Worm (Caenorhabditis elegans) whole organism, early embryonic: ENCODE measurements around the gene spp-16.

ENCODE experiments used
- B0310.2 ChIP-seq: sonication (generic microtip); optimal IDR thresholded peaks from 2 replicates; lab custom pipeline; 2016; ENCODE audit warnings: mild to moderate bottlenecking, missing genetic modification characterization, missing compliant biosample characterization
- F13C5.2 ChIP-seq: sonication (generic microtip); optimal IDR thresholded peaks from 2 replicates; lab custom pipeline; 2017; ENCODE audit warnings: mild to moderate bottlenecking, missing genetic modification characterization, inconsistent platforms, missing compliant biosample characterization
- aly-1 ChIP-seq: sonication (generic microtip); optimal IDR thresholded peaks from 2 replicates; lab custom pipeline; 2016; ENCODE audit warnings: missing genetic modification characterization, missing compliant biosample characterization
- ama-1 ChIP-seq: fragments of 150-350 bp; optimal IDR thresholded peaks from 2 replicates; lab custom pipeline; 2014
- ceh-13 ChIP-seq: fragments of 200-800 bp; sonication (Bioruptor generic); optimal IDR thresholded peaks from 2 replicates; lab custom pipeline; 2018; ENCODE audit warnings: mild to moderate bottlenecking, missing genetic modification characterization, missing compliant biosample characterization
- ceh-36 ChIP-seq: sonication (generic microtip); optimal IDR thresholded peaks from 2 replicates; lab custom pipeline; 2016; ENCODE audit warnings: missing genetic modification characterization, inconsistent platforms, missing compliant biosample characterization
- ets-7 ChIP-seq: sonication (generic microtip); optimal IDR thresholded peaks from 2 replicates; lab custom pipeline; 2016; ENCODE audit warnings: missing genotype, missing genetic modification characterization, missing compliant biosample characterization
- flt-1 ChIP-seq: fragments of 200-800 bp; sonication (Bioruptor generic); IDR thresholded peaks from 2 replicates; pipeline ENCODE4 v1.3.6; 2022; ENCODE audit warnings: missing genetic modification characterization, missing compliant biosample characterization
- hmbx-1 ChIP-seq: sonication (generic microtip); optimal IDR thresholded peaks from 2 replicates; lab custom pipeline; 2016; ENCODE audit warnings: mild to moderate bottlenecking, missing genetic modification characterization, missing compliant biosample characterization
- hmg-4 ChIP-seq: fragments of 200-800 bp; sonication (Bioruptor generic); optimal IDR thresholded peaks from 2 replicates; lab custom pipeline; 2018; ENCODE audit warnings: mild to moderate bottlenecking, missing genetic modification characterization, missing compliant biosample characterization
- hnd-1 ChIP-seq: sonication (generic microtip); optimal IDR thresholded peaks from 2 replicates; lab custom pipeline; 2016; ENCODE audit warnings: missing genetic modification characterization, missing compliant biosample characterization
- pes-1 ChIP-seq: fragments of 200-800 bp; sonication (Bioruptor generic); IDR thresholded peaks from 2 replicates; pipeline ENCODE4 v1.3.6; 2022; ENCODE audit warnings: missing genetic modification reagents, missing genetic modification characterization, missing compliant biosample characterization
- scrt-1 ChIP-seq: fragments of 200-800 bp; sonication (Bioruptor generic); IDR thresholded peaks from 2 replicates; pipeline ENCODE4 v1.3.6; 2022; ENCODE audit warnings: missing genetic modification characterization, missing compliant biosample characterization
- sea-1 ChIP-seq: fragments of 200-800 bp; sonication (Bioruptor generic); conservative IDR thresholded peaks from 2 replicates; pipeline ENCODE4 v1.3.6; 2022; ENCODE audit warnings: missing genetic modification characterization, missing compliant biosample characterization
- tbx-11 ChIP-seq: fragments of 200-800 bp; sonication (Bioruptor generic); IDR thresholded peaks from 2 replicates; pipeline ENCODE4 v1.3.6; 2022; ENCODE audit warnings: missing genetic modification characterization, missing compliant biosample characterization
- tbx-37 ChIP-seq: fragments of 200-800 bp; sonication (Bioruptor generic); conservative IDR thresholded peaks from 2 replicates; pipeline ENCODE4 v1.3.6; 2022; ENCODE audit warnings: missing genetic modification reagents, missing genetic modification characterization, missing compliant biosample characterization
- tra-4 ChIP-seq: sonication (generic microtip); optimal IDR thresholded peaks from 2 replicates; lab custom pipeline; 2017; ENCODE audit warnings: missing genetic modification characterization, missing compliant biosample characterization

spp-16 gene

DNA sequence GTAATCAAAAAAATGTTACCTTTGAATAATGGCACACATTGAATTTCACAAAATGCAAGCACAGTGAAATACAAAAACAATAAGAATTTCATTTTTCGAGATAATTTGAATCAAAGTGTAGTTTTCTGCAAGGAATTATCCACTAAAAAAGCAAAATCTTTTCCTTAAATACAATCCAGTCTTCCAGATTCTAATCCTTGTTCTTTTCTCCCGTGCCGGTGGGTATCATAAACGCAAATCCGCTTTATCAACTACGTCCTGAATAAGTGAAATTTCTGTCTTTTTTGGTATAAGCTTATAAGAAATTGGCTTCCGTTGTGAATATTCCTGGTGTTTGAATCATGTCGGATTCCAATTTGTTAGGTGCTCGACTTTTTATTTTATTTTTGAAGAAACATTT is 12.9 kb downstream of the spp-16 start:
- TF ChIP-seq tbx-37 (GFP tag; lab: Robert Waterston, UW) (no peak), hnd-1 (tag; lab: Kevin White, UChicago) (no peak)

DNA sequence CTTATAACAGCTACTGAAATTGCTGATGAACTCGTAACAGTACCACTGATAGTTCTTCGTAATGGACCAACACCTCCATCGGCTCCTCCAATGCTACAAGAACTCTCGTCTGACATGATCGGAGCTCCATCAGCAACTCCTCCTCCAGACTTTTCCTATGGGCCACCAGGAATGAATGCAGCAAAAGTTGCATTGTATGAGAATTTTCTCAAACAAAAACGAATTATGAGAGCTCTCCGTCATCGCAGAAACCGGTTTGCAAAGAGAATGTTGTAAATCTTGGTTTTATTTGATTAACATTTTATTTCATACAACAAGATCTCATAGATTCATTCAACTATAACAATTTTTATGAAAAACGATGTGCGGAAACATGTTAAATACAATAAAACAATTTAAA is 13.5 kb downstream of the spp-16 start:
- TF ChIP-seq hnd-1 (tag; lab: Kevin White, UChicago): no peak
- no peak for TF ChIP-seq ama-1 (lab: Kevin White, UChicago)
- TF ChIP-seq hmg-4 (GFP tag; lab: Kevin White, UChicago): no peak
- no peak for TF ChIP-seq scrt-1
- no peak for TF ChIP-seq sea-1 (GFP tag; lab: Robert Waterston, UW)
- TF ChIP-seq ets-7 (tag; lab: Kevin White, UChicago): no peak
- TF ChIP-seq ceh-13 (GFP tag; lab: Kevin White, UChicago): no peak
- TF ChIP-seq tbx-37 (GFP tag; lab: Robert Waterston, UW): no peak
- no peak for TF ChIP-seq pes-1 (GFP tag; lab: Robert Waterston, UW)
- no peak for TF ChIP-seq ceh-36 (tag; lab: Kevin White, UChicago)
- TF ChIP-seq F13C5.2 (tag; lab: Kevin White, UChicago): no peak
- TF ChIP-seq flt-1 (GFP tag; lab: Robert Waterston, UW): no peak
- no peak for TF ChIP-seq B0310.2
- TF ChIP-seq aly-1 (tag; lab: Kevin White, UChicago): no peak
- no peak for TF ChIP-seq tbx-11 (GFP tag; lab: Robert Waterston, UW)
- TF ChIP-seq hmbx-1 (tag; lab: Kevin White, UChicago): no peak
- no peak for TF ChIP-seq tra-4 (tag; lab: Kevin White, UChicago)

DNA sequence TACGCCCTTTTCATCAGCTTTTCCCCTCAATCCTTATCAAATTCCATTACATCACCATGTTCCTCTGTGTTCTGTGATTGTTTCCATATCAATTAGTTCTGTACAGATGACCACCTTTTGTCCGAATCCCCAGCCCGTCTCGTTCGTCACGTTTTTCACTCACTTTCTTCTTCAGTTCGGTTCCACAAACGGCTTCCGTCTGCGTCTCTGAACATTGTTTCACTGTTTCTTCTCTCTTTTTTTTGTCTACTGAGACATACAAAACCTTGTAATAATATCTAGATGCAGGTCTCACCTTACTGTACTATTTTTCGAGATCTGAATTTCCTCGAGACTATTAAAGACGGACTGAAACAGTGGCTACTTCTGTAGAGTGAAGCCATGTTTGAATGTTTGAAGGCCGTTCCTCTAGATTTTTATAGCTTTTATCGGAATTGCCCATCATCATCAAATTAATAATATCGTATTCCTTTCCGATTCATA is 14.7 kb downstream of the spp-16 start, which contains the start of gene F32D8.3:
F32D8.3 (plus strand) TSS at position 433 of the 483 bp plus-strand sequence.
- TF ChIP-seq flt-1 (GFP tag; lab: Robert Waterston, UW): no peak
- TF ChIP-seq hmbx-1 (tag; lab: Kevin White, UChicago): no peak
- no peak for TF ChIP-seq ceh-36 (tag; lab: Kevin White, UChicago)
- no peak for TF ChIP-seq tra-4 (tag; lab: Kevin White, UChicago)

DNA sequence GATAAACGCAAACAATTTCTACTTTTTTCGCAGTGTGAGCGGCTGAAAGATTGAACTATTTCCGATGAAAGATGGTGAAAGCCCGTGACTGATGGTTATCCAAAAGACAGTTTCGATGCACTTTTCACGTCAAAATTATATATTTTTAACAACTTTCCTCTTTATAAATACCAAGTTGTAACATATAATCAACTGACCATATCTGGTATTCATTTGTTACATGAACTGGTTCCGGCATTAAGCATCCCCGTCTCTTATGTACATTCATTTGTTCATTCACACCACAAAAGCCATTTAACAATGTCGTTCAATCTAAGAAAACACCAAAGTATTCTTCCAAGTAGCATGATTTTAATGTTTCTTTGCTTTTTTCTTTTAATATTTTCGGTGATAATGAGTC is 17.6 kb downstream of the spp-16 start, which contains the start of gene F32D8.2:
F32D8.2 (plus strand) TSS at position 301 of the 400 bp plus-strand sequence.
- no peak for TF ChIP-seq hmbx-1 (tag; lab: Kevin White, UChicago)
- TF ChIP-seq flt-1 (GFP tag; lab: Robert Waterston, UW): no peak
- no peak for TF ChIP-seq tbx-11 (GFP tag; lab: Robert Waterston, UW)
- no peak for TF ChIP-seq ets-7 (tag; lab: Kevin White, UChicago)
- no peak for TF ChIP-seq pes-1 (GFP tag; lab: Robert Waterston, UW)
- TF ChIP-seq hnd-1 (tag; lab: Kevin White, UChicago): no peak
- TF ChIP-seq ama-1 (lab: Kevin White, UChicago): no peak
- TF ChIP-seq aly-1 (tag; lab: Kevin White, UChicago): no peak
- TF ChIP-seq scrt-1: no peak
- no peak for TF ChIP-seq sea-1 (GFP tag; lab: Robert Waterston, UW)
- no peak for TF ChIP-seq tbx-37 (GFP tag; lab: Robert Waterston, UW)
- TF ChIP-seq tra-4 (tag; lab: Kevin White, UChicago): no peak
- no peak for TF ChIP-seq ceh-36 (tag; lab: Kevin White, UChicago)
- no peak for TF ChIP-seq hmg-4 (GFP tag; lab: Kevin White, UChicago)
- no peak for TF ChIP-seq B0310.2

DNA sequence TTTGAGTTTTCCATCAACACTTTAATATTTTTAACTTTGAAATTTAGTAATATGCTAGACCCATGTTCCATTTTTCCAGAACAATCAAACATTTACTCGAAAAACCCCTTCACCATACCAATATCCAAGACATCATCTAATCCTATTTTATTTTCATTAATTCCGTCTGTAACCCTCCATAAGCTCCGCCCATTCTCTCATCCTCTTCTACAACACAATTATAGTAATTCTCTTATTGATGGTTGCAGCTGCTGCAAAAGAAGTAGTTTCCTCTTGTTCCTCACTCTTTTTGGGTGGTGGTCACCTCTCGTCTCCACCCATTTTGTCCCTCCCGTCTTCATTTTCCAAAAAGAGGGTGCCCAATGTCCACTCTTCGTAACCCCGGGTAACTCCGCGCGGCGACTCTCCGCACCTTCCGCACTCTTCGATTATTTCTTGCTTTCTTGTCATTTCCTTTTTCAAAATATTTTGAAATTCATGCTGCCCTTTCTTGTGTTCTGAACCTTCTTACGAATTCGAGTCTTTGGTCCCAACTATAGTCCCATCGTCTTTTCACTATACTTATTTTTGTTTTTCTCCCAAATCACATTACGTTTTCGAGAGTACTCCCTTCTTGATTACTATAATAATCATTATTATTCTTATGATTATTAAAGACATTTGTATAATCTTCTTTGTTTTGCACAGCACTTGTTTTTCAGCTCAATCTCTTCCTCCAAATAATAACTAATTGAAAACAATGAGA is 20.8 kb downstream of the spp-16 start, which contains the start of gene F32D8.1:
F32D8.1 (plus strand) TSS at position 695 of the 745 bp plus-strand sequence.
- TF ChIP-seq ama-1 (lab: Kevin White, UChicago) (no peak), flt-1 (GFP tag; lab: Robert Waterston, UW) (no peak), tbx-11 (GFP tag; lab: Robert Waterston, UW) (no peak), F13C5.2 (tag; lab: Kevin White, UChicago) (no peak)

DNA sequence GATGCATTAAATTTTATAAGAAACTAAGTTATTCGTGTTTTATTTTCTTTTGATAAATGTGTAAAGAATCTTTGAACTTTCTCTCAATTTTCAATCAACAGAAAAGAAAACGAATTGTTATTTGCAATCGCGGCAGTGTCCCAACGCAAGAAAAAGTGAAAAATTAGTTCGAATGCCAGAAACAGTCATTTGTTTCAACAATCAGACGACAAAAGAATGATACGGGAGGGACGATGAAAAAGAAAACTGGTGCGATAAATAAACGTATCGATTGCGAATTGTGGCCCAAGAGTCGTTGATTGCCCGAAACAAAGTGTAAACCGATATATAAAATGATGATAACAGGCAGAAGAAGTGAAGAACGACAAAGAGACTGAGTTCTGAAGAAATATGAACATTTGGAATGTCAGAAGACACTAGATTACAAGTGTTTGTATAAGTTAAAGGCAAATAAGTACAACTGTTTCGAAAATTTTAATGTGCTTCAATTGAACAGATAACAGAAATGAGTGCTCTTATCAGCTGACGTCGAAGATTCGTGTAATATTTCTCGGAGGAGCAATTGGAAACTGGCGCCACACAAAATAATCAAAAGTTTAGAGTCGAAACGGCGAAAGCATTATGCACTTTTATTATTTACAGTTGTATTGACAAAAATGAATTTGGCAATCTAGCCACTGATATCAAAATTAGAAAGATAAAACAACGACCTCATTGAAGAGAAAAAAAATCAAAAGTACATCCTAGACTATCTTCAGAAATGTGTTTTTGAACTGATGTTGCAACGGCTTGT is 23.1 kb downstream of the spp-16 start:
- TF ChIP-seq scrt-1 (no peak), pes-1 (GFP tag; lab: Robert Waterston, UW) (no peak), flt-1 (GFP tag; lab: Robert Waterston, UW) (no peak), hmg-4 (GFP tag; lab: Kevin White, UChicago) (no peak), sea-1 (GFP tag; lab: Robert Waterston, UW) (no peak), tbx-37 (GFP tag; lab: Robert Waterston, UW) (no peak), ceh-13 (GFP tag; lab: Kevin White, UChicago) (no peak), hnd-1 (tag; lab: Kevin White, UChicago) (no peak)

DNA sequence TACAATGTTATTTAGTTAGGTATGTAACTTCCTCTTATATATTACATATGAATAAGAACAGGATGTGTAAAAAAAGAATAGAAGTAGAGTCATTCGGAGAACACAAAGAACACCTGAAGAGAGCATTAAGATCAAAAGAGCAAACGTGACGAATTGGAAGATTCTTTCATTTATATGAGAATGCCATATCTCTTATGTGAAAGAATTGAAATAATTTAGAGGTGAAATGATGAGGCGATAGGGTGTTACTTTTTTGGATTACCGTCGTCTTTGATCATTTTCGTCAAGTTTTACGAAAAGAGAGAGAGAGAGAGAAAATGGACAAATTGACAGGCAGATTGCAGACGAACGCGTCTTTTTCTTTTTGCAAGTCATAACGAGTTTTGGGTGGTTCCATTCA is 24.6 kb downstream of the spp-16 start:
- no peak for TF ChIP-seq scrt-1
- no peak for TF ChIP-seq F13C5.2 (tag; lab: Kevin White, UChicago)
- TF ChIP-seq tbx-37 (GFP tag; lab: Robert Waterston, UW): no peak
- TF ChIP-seq ceh-13 (GFP tag; lab: Kevin White, UChicago): no peak
- TF ChIP-seq ceh-36 (tag; lab: Kevin White, UChicago): no peak
- TF ChIP-seq pes-1 (GFP tag; lab: Robert Waterston, UW): no peak
- no peak for TF ChIP-seq B0310.2
- TF ChIP-seq tra-4 (tag; lab: Kevin White, UChicago): no peak
- no peak for TF ChIP-seq tbx-11 (GFP tag; lab: Robert Waterston, UW)
- TF ChIP-seq sea-1 (GFP tag; lab: Robert Waterston, UW): no peak
- no peak for TF ChIP-seq aly-1 (tag; lab: Kevin White, UChicago)
- no peak for TF ChIP-seq hmbx-1 (tag; lab: Kevin White, UChicago)
- no peak for TF ChIP-seq flt-1 (GFP tag; lab: Robert Waterston, UW)
- TF ChIP-seq hmg-4 (GFP tag; lab: Kevin White, UChicago): no peak
